Worm (Caenorhabditis elegans) whole organism, L4/young adult: ENCODE measurements around the gene R155.5.

Experiments
- W03F9.2 ChIP-seq: fragments of 150-350 bp; optimal IDR thresholded peaks from 2 replicates; lab custom pipeline; 2014; ENCODE audit warnings: missing biosample characterization, missing genetic modification characterization
- dao-5 ChIP-seq: sonication (generic microtip); optimal IDR thresholded peaks from 2 replicates; lab custom pipeline; 2016; ENCODE audit warnings: missing genotype, missing genetic modification characterization, moderate library complexity, missing compliant biosample characterization
- him-1 ChIP-seq: sonication (generic microtip); optimal IDR thresholded peaks from 2 replicates; lab custom pipeline; 2016; ENCODE audit warnings: missing genotype, missing genetic modification reagents, missing genetic modification characterization, missing compliant biosample characterization

Gene R155.5

DNA sequence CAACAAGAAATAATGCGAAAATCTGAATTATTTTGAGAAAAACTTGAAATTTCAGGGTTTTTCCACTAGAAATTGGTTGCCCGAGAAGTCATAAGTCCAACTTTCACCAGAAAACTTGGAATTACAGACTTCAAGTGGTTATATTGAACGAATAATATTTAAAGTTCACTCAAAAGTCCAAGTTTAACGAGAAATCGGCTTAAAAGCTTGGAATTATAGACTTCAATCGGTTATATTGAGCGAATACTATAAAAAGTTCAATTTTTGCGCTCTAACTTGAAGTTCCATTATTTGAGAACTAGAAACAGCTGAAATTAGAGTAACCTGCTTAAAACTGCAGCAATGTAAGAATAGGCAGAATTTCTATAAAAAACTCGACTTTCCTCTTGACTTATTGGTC, 48.3 kb downstream of the R155.5 start:
- TF ChIP-seq dao-5 (tag; lab: Kevin White, UChicago): no peak
- TF ChIP-seq him-1 (tag; lab: Kevin White, UChicago): no peak
- TF ChIP-seq W03F9.2 (tag; lab: Kevin White, UChicago): no peak

DNA sequence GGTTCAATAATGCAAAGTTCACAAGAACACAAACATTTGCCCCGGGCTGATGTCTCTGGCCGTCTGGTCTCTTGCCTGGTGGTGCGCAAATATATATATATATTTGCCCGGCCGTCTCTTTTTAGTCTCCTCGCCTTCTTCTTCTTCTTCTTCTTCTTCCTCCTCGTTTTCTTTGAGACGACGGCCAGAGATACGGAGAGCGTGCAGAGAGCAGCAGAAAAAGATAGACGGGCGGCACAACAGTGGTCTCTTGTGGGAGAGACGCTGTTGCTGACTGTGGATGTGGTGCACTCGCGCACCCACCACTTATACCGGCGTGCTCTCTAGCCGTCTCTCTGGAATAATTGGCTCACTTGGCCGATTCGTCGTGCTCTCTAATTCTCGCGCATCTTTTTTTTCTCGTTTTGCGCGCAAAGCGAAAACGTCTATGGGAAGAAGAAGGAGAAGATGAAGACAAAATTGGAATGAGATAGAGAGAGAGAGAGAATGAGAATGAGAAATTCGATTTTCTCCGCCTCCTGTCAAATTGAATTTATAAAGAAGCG, 49.1 kb downstream of the R155.5 start:
- TF ChIP-seq W03F9.2 (tag; lab: Kevin White, UChicago) (peak; percentile 65), him-1 (tag; lab: Kevin White, UChicago) (peak; percentile 97), dao-5 (tag; lab: Kevin White, UChicago) (peak; percentile 47)
